Worm (Caenorhabditis elegans) whole organism, young adult: ENCODE data around the gene F59F3.6.
A peak's percentile ranks its signal among the peaks of the same experiment; 100 is the strongest.

Experiments
- F33H1.4 ChIP-seq: fragments of 200-800 bp; sonication (Bioruptor generic); IDR thresholded peaks from 2 replicates; pipeline ENCODE4 v1.3.6; 2022; ENCODE audit warnings: missing genetic modification reagents, missing genetic modification characterization, missing compliant biosample characterization
- F57A8.1 ChIP-seq: fragments of 200-800 bp; sonication (Bioruptor generic); optimal IDR thresholded peaks from 2 replicates; lab custom pipeline; 2018; ENCODE audit warnings: mild to moderate bottlenecking, missing genetic modification characterization, moderate library complexity, missing compliant biosample characterization
- K12H6.12 ChIP-seq: fragments of 200-800 bp; sonication (Bioruptor generic); optimal IDR thresholded peaks from 2 replicates; lab custom pipeline; 2018; ENCODE audit warnings: mild to moderate bottlenecking, missing genetic modification characterization, missing compliant biosample characterization
- T26A5.8 ChIP-seq: sonication (generic microtip); optimal IDR thresholded peaks from 2 replicates; lab custom pipeline; 2016; ENCODE audit warnings: missing genetic modification characterization, missing compliant biosample characterization
- Y53F4B.3 ChIP-seq: fragments of 200-800 bp; sonication (Bioruptor generic); IDR thresholded peaks from 2 replicates; pipeline ENCODE4 v1.3.6; 2022; ENCODE audit warnings: missing genetic modification reagents, missing genetic modification characterization, missing compliant biosample characterization
- ZK185.1 ChIP-seq: sonication (generic microtip); optimal IDR thresholded peaks from 2 replicates; lab custom pipeline; 2016; ENCODE audit warnings: mild to moderate bottlenecking, missing genetic modification characterization, missing compliant biosample characterization; ENCODE audit not compliant: poor library complexity, severe bottlenecking
- akir-1 ChIP-seq: fragments of 200-800 bp; sonication (Bioruptor generic); optimal IDR thresholded peaks from 2 replicates; lab custom pipeline; 2018; ENCODE audit warnings: mild to moderate bottlenecking, missing genetic modification characterization, moderate library complexity, missing compliant biosample characterization
- ama-1 ChIP-seq, 3 experiments: fragments of 150-350 bp in 1 of 3; sonication (generic microtip) in 2 of 3; optimal IDR thresholded peaks; 2 replicates each; lab custom pipeline; 2014 to 2018; ENCODE audit warnings: missing biosample characterization in 2 of 3, missing genetic modification characterization in 2 of 3, missing genetic modification reagents in 2 of 3
- athp-1 ChIP-seq: sonication (generic microtip); optimal IDR thresholded peaks from 2 replicates; lab custom pipeline; 2017; ENCODE audit warnings: mild to moderate bottlenecking, missing genetic modification characterization, missing compliant biosample characterization
- attf-3 ChIP-seq: fragments of 200-800 bp; sonication (Bioruptor generic); conservative IDR thresholded peaks from 2 replicates; pipeline ENCODE4 v1.3.6; 2022; ENCODE audit warnings: missing genetic modification reagents, missing genetic modification characterization, missing compliant biosample characterization
- attf-6 ChIP-seq: fragments of 200-800 bp; sonication (Bioruptor generic); IDR thresholded peaks from 2 replicates; pipeline ENCODE4 v1.3.6; 2022; ENCODE audit warnings: missing genetic modification reagents, missing genetic modification characterization, missing compliant biosample characterization
- bed-1 ChIP-seq: fragments of 200-800 bp; sonication (Bioruptor generic); IDR thresholded peaks from 2 replicates; pipeline ENCODE4 v1.3.6; 2022; ENCODE audit warnings: missing genetic modification reagents, missing genetic modification characterization, missing compliant biosample characterization
- bed-2 ChIP-seq: fragments of 200-800 bp; sonication (Bioruptor generic); IDR thresholded peaks from 2 replicates; pipeline ENCODE4 v1.3.6; 2022; ENCODE audit warnings: missing genetic modification reagents, missing genetic modification characterization, missing compliant biosample characterization
- cebp-2 ChIP-seq: fragments of 200-800 bp; sonication (Bioruptor generic); IDR thresholded peaks from 2 replicates; pipeline ENCODE4 v1.3.6; 2022; ENCODE audit warnings: missing genetic modification characterization, missing compliant biosample characterization
- ceh-40 ChIP-seq: fragments of 200-800 bp; sonication (Bioruptor generic); IDR thresholded peaks from 2 replicates; pipeline ENCODE4 v1.3.6; 2022; ENCODE audit warnings: missing genetic modification characterization, missing compliant biosample characterization
- dpff-1 ChIP-seq: sonication (generic microtip); optimal IDR thresholded peaks from 2 replicates; lab custom pipeline; 2017; ENCODE audit warnings: mild to moderate bottlenecking, missing genetic modification characterization, missing compliant biosample characterization
- efl-1 ChIP-seq: fragments of 150-350 bp; optimal IDR thresholded peaks from 2 replicates; lab custom pipeline; 2014; ENCODE audit warnings: missing biosample characterization, missing genetic modification reagents, missing genetic modification characterization
- gei-17 ChIP-seq: fragments of 200-800 bp; sonication (Bioruptor generic); optimal IDR thresholded peaks from 2 replicates; lab custom pipeline; 2018; ENCODE audit warnings: mild to moderate bottlenecking, missing genetic modification characterization, missing compliant biosample characterization
- him-1 ChIP-seq: sonication (generic microtip); optimal IDR thresholded peaks from 2 replicates; lab custom pipeline; 2016; ENCODE audit warnings: missing genotype, missing genetic modification reagents, missing genetic modification characterization, missing compliant biosample characterization
- let-526 ChIP-seq: fragments of 200-800 bp; sonication (Bioruptor generic); IDR thresholded peaks from 2 replicates; pipeline ENCODE4 v1.3.6; 2022; ENCODE audit warnings: missing genetic modification reagents, missing genetic modification characterization, missing compliant biosample characterization
- lin-26 ChIP-seq: fragments of 200-800 bp; sonication (Bioruptor generic); IDR thresholded peaks from 2 replicates; pipeline ENCODE4 v1.3.6; 2022; ENCODE audit warnings: missing genetic modification reagents, missing genetic modification characterization, missing compliant biosample characterization
- lin-40 ChIP-seq: sonication (generic microtip); optimal IDR thresholded peaks from 2 replicates; lab custom pipeline; 2016; ENCODE audit warnings: missing genetic modification characterization, mild to moderate bottlenecking, missing compliant biosample characterization, missing genotype, missing genetic modification reagents
- lir-1 ChIP-seq: fragments of 200-800 bp; sonication (Bioruptor generic); conservative IDR thresholded peaks from 2 replicates; pipeline ENCODE4 v1.3.6; 2022; ENCODE audit warnings: missing genetic modification reagents, missing genetic modification characterization, missing compliant biosample characterization
- madf-6 ChIP-seq: fragments of 200-800 bp; sonication (Bioruptor generic); IDR thresholded peaks from 2 replicates; pipeline ENCODE4 v1.3.6; 2022; ENCODE audit warnings: missing genetic modification reagents, missing genetic modification characterization, missing compliant biosample characterization
- madf-8 ChIP-seq: fragments of 200-800 bp; sonication (Bioruptor generic); conservative IDR thresholded peaks from 2 replicates; pipeline ENCODE4 v1.3.6; 2022; ENCODE audit warnings: missing genetic modification reagents, missing genetic modification characterization, missing compliant biosample characterization
- mcd-1 ChIP-seq: fragments of 200-800 bp; sonication (Bioruptor generic); IDR thresholded peaks from 2 replicates; pipeline ENCODE4 v1.3.6; 2022; ENCODE audit warnings: missing genetic modification reagents, missing genetic modification characterization, missing compliant biosample characterization
- nhr-120 ChIP-seq: fragments of 200-800 bp; sonication (Bioruptor generic); IDR thresholded peaks from 2 replicates; pipeline ENCODE4 v1.3.6; 2022; ENCODE audit warnings: missing genetic modification characterization, missing compliant biosample characterization
- nhr-80 ChIP-seq: sonication (generic microtip); optimal IDR thresholded peaks from 2 replicates; lab custom pipeline; 2016; ENCODE audit warnings: missing genetic modification characterization, missing compliant biosample characterization
- repo-1 ChIP-seq: sonication (generic microtip); optimal IDR thresholded peaks from 2 replicates; lab custom pipeline; 2017; ENCODE audit warnings: mild to moderate bottlenecking, missing genetic modification characterization, missing compliant biosample characterization
- sdz-38 ChIP-seq: sonication (generic microtip); optimal IDR thresholded peaks from 2 replicates; lab custom pipeline; 2016; ENCODE audit warnings: missing genotype, missing genetic modification characterization, missing compliant biosample characterization
- snpc-3.4 ChIP-seq: sonication (generic microtip); optimal IDR thresholded peaks from 2 replicates; lab custom pipeline; 2017; ENCODE audit warnings: missing genetic modification characterization, mild to moderate bottlenecking, missing compliant biosample characterization, antibody characterized with exemption, moderate library complexity, missing genotype, missing genetic modification reagents
- sptf-2 ChIP-seq: fragments of 200-800 bp; sonication (Bioruptor generic); optimal IDR thresholded peaks from 2 replicates; lab custom pipeline; 2018; ENCODE audit warnings: mild to moderate bottlenecking, missing genetic modification characterization, missing compliant biosample characterization
- tbp1 ChIP-seq: fragments of 200-800 bp; sonication (Bioruptor generic); optimal IDR thresholded peaks from 2 replicates; lab custom pipeline; 2018; ENCODE audit warnings: mild to moderate bottlenecking, missing genetic modification characterization, missing compliant biosample characterization
- tlf-1 ChIP-seq: fragments of 200-800 bp; sonication (Bioruptor generic); optimal IDR thresholded peaks from 2 replicates; lab custom pipeline; 2018; ENCODE audit warnings: mild to moderate bottlenecking, missing genetic modification characterization, missing compliant biosample characterization
- unc-62 ChIP-seq: fragments of 150-350 bp; optimal IDR thresholded peaks from 2 replicates; lab custom pipeline; 2014; ENCODE audit warnings: missing biosample characterization, missing genetic modification reagents, missing genetic modification characterization
- ztf-6 ChIP-seq: fragments of 200-800 bp; sonication (Bioruptor generic); IDR thresholded peaks from 2 replicates; pipeline ENCODE4 v1.3.6; 2022; ENCODE audit warnings: missing genetic modification reagents, missing genetic modification characterization, missing compliant biosample characterization

F59F3.6 gene

DNA sequence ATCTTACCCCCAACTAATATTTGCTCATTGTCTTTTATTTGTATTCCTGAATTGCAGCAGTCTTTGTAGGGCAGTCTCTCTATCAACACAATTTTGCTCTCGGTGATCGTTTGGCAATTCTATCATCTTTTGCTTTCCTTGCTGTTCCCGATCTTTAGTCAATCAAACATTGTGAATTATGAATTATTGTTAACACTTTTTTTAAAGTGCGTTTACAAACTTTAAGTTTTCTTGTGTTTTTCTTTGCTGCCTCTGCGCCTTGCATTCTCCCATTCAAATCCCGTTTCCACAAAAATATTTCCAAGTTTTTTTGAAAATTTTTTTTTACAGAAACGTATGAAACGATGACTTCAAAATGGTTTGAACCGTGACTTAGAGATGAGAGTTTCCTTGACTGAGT lies 17.0 kb downstream of the F59F3.6 start, which contains the start of gene ver-4:
Gene ver-4 (plus strand): TSS at position 301 of the 400 bp plus-strand sequence.
- no peak for TF ChIP-seq nhr-120 (GFP tag; lab: Robert Waterston, UW)
- TF ChIP-seq bed-2 (GFP tag; lab: Robert Waterston, UW) = no peak
- no peak for TF ChIP-seq madf-6 (GFP tag; lab: Robert Waterston, UW)
- TF ChIP-seq madf-8 = no peak
- TF ChIP-seq ceh-40 (GFP tag; lab: Robert Waterston, UW) = no peak
- no peak for TF ChIP-seq akir-1 (GFP tag; lab: Kevin White, UChicago)
- no peak for TF ChIP-seq ama-1 (optimal IDR thresholded peaks at IDR 0.05; lab: Kevin White, UChicago)
- TF ChIP-seq ama-1 (GFP tag; optimal IDR thresholded peaks at IDR 0.05; lab: Kevin White, UChicago) = no peak
- no peak for TF ChIP-seq repo-1 (tag; lab: Kevin White, UChicago)
- no peak for TF ChIP-seq K12H6.12 (tag; lab: Kevin White, UChicago)
- TF ChIP-seq lin-26 = no peak
- TF ChIP-seq dpff-1 = no peak
- TF ChIP-seq T26A5.8 (tag; lab: Kevin White, UChicago) = no peak
- TF ChIP-seq lin-40 = no peak
- TF ChIP-seq lir-1 (GFP tag; lab: Robert Waterston, UW) = no peak
- no peak for TF ChIP-seq athp-1 (tag; lab: Kevin White, UChicago)
- TF ChIP-seq snpc-3.4 (tag; lab: Kevin White, UChicago) = no peak

DNA sequence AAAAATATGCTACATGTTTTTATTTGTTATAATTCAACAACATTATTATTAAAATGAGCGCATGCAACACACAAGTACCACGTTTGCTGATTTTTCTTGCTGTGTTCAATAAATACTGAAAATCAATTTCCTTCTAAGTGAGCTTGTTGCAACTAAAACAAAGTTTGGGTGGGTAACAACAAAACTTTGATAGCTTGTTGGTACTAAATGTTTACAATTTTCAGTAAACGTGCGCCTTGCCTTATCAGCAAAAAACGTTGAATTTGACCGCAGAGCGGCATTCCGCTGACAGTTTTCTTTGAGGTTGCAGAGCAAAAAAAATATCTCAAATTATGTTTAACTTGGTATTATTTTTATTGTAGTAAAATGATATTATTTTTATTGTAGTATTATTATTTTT lies 17.7 kb downstream of the F59F3.6 start:
- TF ChIP-seq nhr-80 (tag; lab: Kevin White, UChicago) (peak; percentile 10), mcd-1 (GFP tag; lab: Robert Waterston, UW) (no peak)

DNA sequence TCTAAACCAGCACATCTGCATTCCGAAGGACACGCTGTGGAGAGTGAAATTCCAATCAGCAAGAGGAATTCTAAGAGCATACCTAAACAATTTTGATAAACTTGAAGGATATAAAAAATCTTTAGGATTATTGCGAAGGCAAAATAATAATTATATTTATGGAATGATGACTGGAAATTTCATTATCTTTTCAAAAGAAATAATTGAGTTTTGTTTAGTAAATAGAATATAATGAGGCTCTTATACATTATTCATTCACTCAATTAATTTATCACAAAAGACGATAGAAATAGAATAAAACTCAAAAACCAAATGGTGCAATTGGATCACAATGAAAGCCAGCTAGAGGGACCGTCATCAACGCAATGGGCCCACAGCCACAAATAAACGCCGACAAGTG lies 19.9 kb downstream of the F59F3.6 start, which contains the start of gene pxn-2:
Gene pxn-2 (minus strand): TSS at position 101 of the 400 bp plus-strand sequence.
- TF ChIP-seq efl-1 (GFP tag; lab: Kevin White, UChicago) (no peak), bed-1 (GFP tag; lab: Robert Waterston, UW) (no peak), dpff-1 (no peak), ztf-6 (GFP tag; lab: Robert Waterston, UW) (no peak), tbp1 (GFP tag; lab: Kevin White, UChicago) (no peak)

DNA sequence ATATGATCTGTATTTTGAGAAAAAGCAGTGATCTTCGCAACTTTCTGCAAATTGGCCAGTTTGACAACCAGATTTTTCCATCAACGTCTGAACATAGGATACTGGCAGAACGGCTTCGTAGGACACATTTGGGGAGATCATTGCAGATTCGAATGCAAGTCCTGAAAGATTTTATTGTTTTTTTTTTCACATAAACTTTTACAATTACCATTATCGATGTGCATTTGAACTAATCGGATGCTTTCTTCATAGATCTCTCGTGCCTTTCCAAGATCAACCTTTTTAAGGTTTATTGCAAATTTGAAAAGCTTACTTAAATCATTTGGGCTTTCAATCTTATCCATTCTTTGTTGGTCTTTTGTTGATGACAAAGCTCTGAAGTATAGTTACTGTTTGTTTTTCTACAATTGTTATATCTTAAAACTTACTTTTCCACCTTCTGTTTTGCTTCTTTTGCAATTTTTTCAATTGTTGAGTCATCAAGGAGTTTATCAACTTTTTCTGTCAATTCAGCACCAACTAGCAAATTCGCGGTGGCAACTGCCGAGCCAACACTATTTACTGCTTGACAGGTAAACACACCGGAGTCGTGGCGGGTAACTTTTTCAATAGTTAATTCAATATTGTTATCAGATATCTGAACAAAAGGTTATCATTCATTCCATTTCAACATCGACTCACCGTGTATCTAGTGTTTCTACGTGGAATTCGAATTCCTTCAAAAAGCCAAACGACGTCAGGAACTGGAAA lies 22.5 kb downstream of the F59F3.6 start:
- TF ChIP-seq ceh-40 (GFP tag; lab: Robert Waterston, UW) (no peak), gei-17 (GFP tag; lab: Kevin White, UChicago) (no peak), cebp-2 (no peak)

DNA sequence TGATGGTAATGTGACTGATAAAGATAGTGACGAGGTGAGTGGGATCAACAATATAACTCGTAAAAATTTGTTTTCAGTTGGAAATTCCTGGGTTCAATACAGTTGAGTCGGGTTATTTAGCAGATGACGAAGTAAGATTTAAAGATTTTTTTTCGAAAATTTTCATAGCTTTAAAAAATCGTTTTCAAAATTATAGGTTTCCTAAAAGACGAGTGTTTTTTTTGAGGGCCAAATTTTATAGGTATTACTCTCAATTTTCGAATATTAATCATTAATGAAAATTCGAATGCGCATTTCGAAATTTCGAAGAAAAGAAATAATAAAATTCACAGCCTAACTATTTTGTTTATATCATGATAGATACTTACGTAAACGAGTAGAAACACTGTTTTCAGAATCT lies 28.0 kb downstream of the F59F3.6 start:
- TF ChIP-seq attf-3 = no peak
- TF ChIP-seq sdz-38 = no peak
- TF ChIP-seq attf-6 (GFP tag; lab: Robert Waterston, UW) = no peak
- TF ChIP-seq sptf-2 = no peak
- TF ChIP-seq Y53F4B.3 (GFP tag; lab: Robert Waterston, UW) = no peak
- no peak for TF ChIP-seq madf-6 (GFP tag; lab: Robert Waterston, UW)
- no peak for TF ChIP-seq him-1 (tag; lab: Kevin White, UChicago)
- no peak for TF ChIP-seq lin-40
- no peak for TF ChIP-seq ZK185.1
- TF ChIP-seq repo-1 (tag; lab: Kevin White, UChicago) = no peak
- TF ChIP-seq let-526 (GFP tag; lab: Robert Waterston, UW) = no peak
- no peak for TF ChIP-seq madf-8
- TF ChIP-seq F57A8.1 (GFP tag; lab: Kevin White, UChicago) = no peak
- no peak for TF ChIP-seq tlf-1 (GFP tag; lab: Kevin White, UChicago)
- no peak for TF ChIP-seq F33H1.4
- TF ChIP-seq unc-62 (GFP tag; lab: Kevin White, UChicago) = no peak
